Fruit fly (Drosophila melanogaster) whole organism: ENCODE measurements around the gene CG13786.

ENCODE experiments used
- Dll ChIP-seq: fragments of >200 bp; optimal IDR thresholded peaks from 2 replicates; lab custom pipeline; 2017
- EcR ChIP-seq, 2 experiments: fragments of >200 bp; optimal IDR thresholded peaks; 2 replicates each; lab custom pipeline; 2017; ENCODE audit warnings: missing biosample characterization in 2 of 2, missing genetic modification characterization in 2 of 2, missing genetic modification reagents in 2 of 2
- pan ChIP-seq: fragments of >200 bp; optimal IDR thresholded peaks from 2 replicates; lab custom pipeline; 2017
- psq ChIP-seq: fragments of >200 bp; optimal IDR thresholded peaks from 2 replicates; lab custom pipeline; 2017
- usp ChIP-seq: fragments of >200 bp; optimal IDR thresholded peaks from 2 replicates; lab custom pipeline; 2017; ENCODE audit warnings: missing biosample characterization, missing genetic modification characterization, mixed read lengths

dm6 chr2L:7219650-7220267 lies 33.0 kb downstream of the CG13786 start, which contains the start of gene CG13784:
- TF ChIP-seq Dll, result no peak
- no peak for TF ChIP-seq pan (lab: Kevin White, UChicago)
- no peak for TF ChIP-seq usp (GFP tag; lab: Kevin White, UChicago)
- no peak for TF ChIP-seq psq (lab: Kevin White, UChicago)
- TF ChIP-seq EcR (GFP tag; optimal IDR thresholded peaks at IDR 0.05; lab: Kevin White, UChicago), result no peak
